Worm (Caenorhabditis elegans): Measurements from ENCODE around the gene mvb-12.

Gene mvb-12

DNA sequence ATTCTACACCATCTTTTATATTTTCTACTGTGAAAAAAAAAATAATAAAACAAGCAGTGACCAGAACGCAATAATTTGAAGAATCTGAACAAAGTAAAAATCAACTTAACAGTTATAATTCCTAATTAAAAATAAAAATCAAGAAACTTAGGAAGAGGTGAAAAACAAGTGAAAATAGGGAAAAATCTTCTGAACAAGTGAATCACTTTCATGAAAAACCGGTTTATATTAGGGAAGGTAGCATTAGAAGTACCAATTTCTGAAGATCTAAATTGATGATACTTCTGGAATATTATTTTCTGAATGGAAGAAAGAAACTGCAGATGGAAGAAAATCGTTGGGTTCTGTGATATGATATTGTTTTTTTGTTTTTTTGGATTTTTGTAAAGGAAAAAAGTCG lies 6.2 kb downstream of the mvb-12 start:
- TF ChIP-seq F23B12.7 (tag; optimal IDR thresholded peaks at IDR 0.05; ENCODE audit: insufficient read depth) (no peak), madf-10 (tag; optimal IDR thresholded peaks at IDR 0.05) (no peak), ztf-3 (GFP tag; optimal IDR thresholded peaks at IDR 0.05) (no peak), lin-26 (GFP tag; IDR thresholded peaks at IDR 0.05) (no peak), lir-1 (GFP tag; conservative IDR thresholded peaks at IDR 0.05) (no peak), atf-7 (tag; optimal IDR thresholded peaks at IDR 0.05) (no peak), F55B11.4 (tag; optimal IDR thresholded peaks at IDR 0.05; ENCODE audit: borderline replicate concordance, insufficient read depth) (no peak), ztf-25 (GFP tag; IDR thresholded peaks at IDR 0.05) (no peak), madf-3 (GFP tag; IDR thresholded peaks at IDR 0.05) (no peak), egl-18 (GFP tag; IDR thresholded peaks at IDR 0.05) (no peak), attf-5 (GFP tag; optimal IDR thresholded peaks at IDR 0.05) (no peak), mes-4 (tag; optimal IDR thresholded peaks at IDR 0.05) (no peak), snpc-4 (GFP tag; optimal IDR thresholded peaks at IDR 0.05) (no peak), snpc-4 (tag; optimal IDR thresholded peaks at IDR 0.05) (no peak), D2030.7 (GFP tag; IDR thresholded peaks at IDR 0.05) (no peak), K11D2.4 (GFP tag; IDR thresholded peaks at IDR 0.05) (no peak), F33H1.4 (GFP tag; IDR thresholded peaks at IDR 0.05) (no peak), sptf-2 (GFP tag; optimal IDR thresholded peaks at IDR 0.05) (no peak), snpc-3.4 (tag; optimal IDR thresholded peaks at IDR 0.05) (no peak), let-607 (tag; optimal IDR thresholded peaks at IDR 0.05) (no peak), lin-40 (tag; optimal IDR thresholded peaks at IDR 0.05) (no peak)

DNA sequence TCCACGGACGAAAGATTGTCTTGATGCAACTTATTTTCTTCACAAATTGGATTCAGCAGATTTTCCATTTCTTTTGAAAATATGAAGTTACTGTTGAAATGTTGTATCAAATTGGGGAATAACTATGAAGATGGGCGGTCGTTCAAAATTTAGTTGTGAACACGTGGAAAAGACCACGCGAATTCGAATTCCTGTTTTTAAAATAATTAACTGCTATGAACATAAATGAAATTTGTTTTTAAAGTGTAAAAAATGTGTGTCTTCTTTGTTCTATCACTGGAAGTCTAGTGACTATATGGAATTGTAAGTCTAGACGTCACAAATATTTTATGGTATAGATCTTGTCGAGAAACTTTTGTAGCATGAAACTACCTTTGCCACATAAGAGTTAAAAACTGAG lies 8.1 kb downstream of the mvb-12 start, which contains the start of gene C06A6.7:
Gene C06A6.7 (minus strand): TSS at position 101 of the 400 bp plus-strand sequence.
- TF ChIP-seq F55B11.4 (tag; optimal IDR thresholded peaks at IDR 0.05; ENCODE audit: borderline replicate concordance, insufficient read depth) = no peak
- no peak for TF ChIP-seq nfya-1 (tag; optimal IDR thresholded peaks at IDR 0.05; ENCODE audit: borderline replicate concordance, insufficient read depth)
- no peak for TF ChIP-seq hmg-20 (GFP tag; IDR thresholded peaks at IDR 0.05)
- TF ChIP-seq lin-26 (GFP tag; IDR thresholded peaks at IDR 0.05) = no peak
- no peak for TF ChIP-seq B0261.1 (tag; optimal IDR thresholded peaks at IDR 0.05)
- TF ChIP-seq zfh-2 (GFP tag; conservative IDR thresholded peaks at IDR 0.05) = no peak
- no peak for TF ChIP-seq lin-54 (GFP tag; optimal IDR thresholded peaks at IDR 0.05)
- no peak for TF ChIP-seq ceh-27 (GFP tag; optimal IDR thresholded peaks at IDR 0.05)
- TF ChIP-seq hlh-12 (tag; optimal IDR thresholded peaks at IDR 0.05) = no peak
- no peak for TF ChIP-seq ets-4 (GFP tag; optimal IDR thresholded peaks at IDR 0.05)
- TF ChIP-seq B0336.3 (GFP tag; IDR thresholded peaks at IDR 0.05) = no peak

DNA sequence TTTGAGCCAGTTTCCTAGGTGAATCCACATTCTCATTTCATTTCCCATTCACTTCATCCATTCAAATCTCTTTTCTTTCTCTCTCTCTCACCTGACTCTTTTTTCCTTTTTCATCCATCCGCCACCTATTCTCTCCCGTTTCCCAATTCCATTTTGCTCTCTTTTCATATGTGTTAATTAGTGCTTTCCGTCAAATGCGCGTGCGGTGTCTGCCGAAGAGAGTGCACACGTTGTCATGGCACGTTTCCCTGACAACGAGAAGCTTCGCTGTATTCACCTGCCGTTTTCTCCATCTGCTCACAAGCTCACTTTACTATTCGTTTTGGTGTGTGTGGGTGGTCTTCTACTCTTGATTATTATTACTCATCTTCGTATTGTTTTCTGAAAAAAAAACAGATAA lies 9.6 kb downstream of the mvb-12 start:
- no peak for TF ChIP-seq nfyb-1 (GFP tag; IDR thresholded peaks at IDR 0.05)
- no peak for TF ChIP-seq ztf-18 (tag; optimal IDR thresholded peaks at IDR 0.05)
- TF ChIP-seq ceh-27 (GFP tag; optimal IDR thresholded peaks at IDR 0.05) = no peak
- TF ChIP-seq C06A6.2 (GFP tag; conservative IDR thresholded peaks at IDR 0.05) = no peak
- TF ChIP-seq efl-1 (GFP tag; optimal IDR thresholded peaks at IDR 0.05) = no peak
- no peak for TF ChIP-seq cebp-1 (GFP tag; IDR thresholded peaks at IDR 0.05)
- TF ChIP-seq cebp-1 (tag; optimal IDR thresholded peaks at IDR 0.05) = no peak
- no peak for TF ChIP-seq ceh-100 (GFP tag; IDR thresholded peaks at IDR 0.05)
- TF ChIP-seq F39B2.1 (GFP tag; IDR thresholded peaks at IDR 0.05) = no peak
- no peak for TF ChIP-seq K11D2.4 (GFP tag; IDR thresholded peaks at IDR 0.05)
- TF ChIP-seq lir-1 (GFP tag; conservative IDR thresholded peaks at IDR 0.05) = no peak
- TF ChIP-seq fkh-3 (tag; optimal IDR thresholded peaks at IDR 0.05) = no peak
- TF ChIP-seq snpc-4 (GFP tag; optimal IDR thresholded peaks at IDR 0.05) = no peak
- no peak for TF ChIP-seq snpc-4 (tag; optimal IDR thresholded peaks at IDR 0.05)
- no peak for TF ChIP-seq let-526 (GFP tag; IDR thresholded peaks at IDR 0.05)
- TF ChIP-seq F52B5.7 (tag; optimal IDR thresholded peaks at IDR 0.05) = no peak
- no peak for TF ChIP-seq attf-6 (GFP tag; IDR thresholded peaks at IDR 0.05)

Measured in whole organism, young adult.